Worm (Caenorhabditis elegans) whole organism, L1 larva: Measurements from ENCODE around the gene irld-27.

ENCODE experiments used
- C04F5.9 ChIP-seq: sonication (generic microtip); optimal IDR thresholded peaks from 2 replicates; lab custom pipeline; 2016; ENCODE audit warnings: missing genetic modification characterization, missing compliant biosample characterization
- blmp-1 ChIP-seq: fragments of 150-350 bp; optimal IDR thresholded peaks from 2 replicates; lab custom pipeline; 2014; ENCODE audit warnings: missing biosample characterization, missing genetic modification characterization
- grh-1 ChIP-seq: fragments of 200-800 bp; sonication (Bioruptor generic); IDR thresholded peaks from 2 replicates; pipeline ENCODE4 v1.3.6; 2022; ENCODE audit warnings: missing genetic modification reagents, missing genetic modification characterization, missing compliant biosample characterization
- lin-15B ChIP-seq: fragments of 150-350 bp; sonication (generic microtip); optimal IDR thresholded peaks from 3 replicates; lab custom pipeline; 2014; ENCODE audit warnings: missing biosample characterization, missing genetic modification characterization
- nhr-237 ChIP-seq: fragments of 150-350 bp; optimal IDR thresholded peaks from 2 replicates; lab custom pipeline; 2014; ENCODE audit warnings: missing biosample characterization, missing genetic modification characterization
- unc-130 ChIP-seq: fragments of 150-350 bp; optimal IDR thresholded peaks from 2 replicates; lab custom pipeline; 2017; ENCODE audit warnings: missing biosample characterization, missing genetic modification characterization, inconsistent platforms

- no peak for TF ChIP-seq grh-1
- no peak for TF ChIP-seq blmp-1
- no peak for TF ChIP-seq lin-15B (tag; lab: Kevin White, UChicago)
- no peak for TF ChIP-seq unc-130 (tag; lab: Kevin White, UChicago)
- TF ChIP-seq C04F5.9 (tag; lab: Kevin White, UChicago): no peak
- TF ChIP-seq nhr-237 (tag; lab: Kevin White, UChicago): no peak
Measured at ce11 chrII:3338556-3338955, 6.4 kb downstream of the irld-27 start, which contains the start of gene F14D2.7.
